Fruit fly (Drosophila melanogaster): ENCODE results near the gene Cralbp.

The Cralbp gene

dm6 chr3L:5749616-5750336, 36.7 kb downstream of the Cralbp start:
- TF ChIP-seq EcR (GFP tag; optimal IDR thresholded peaks at IDR 0.05) (no peak), CG8478 (optimal IDR thresholded peaks at IDR 0.05) (no peak), usp (GFP tag; optimal IDR thresholded peaks at IDR 0.05) (no peak), pan (optimal IDR thresholded peaks at IDR 0.05) (no peak), Dll (optimal IDR thresholded peaks at IDR 0.05) (no peak), psq (optimal IDR thresholded peaks at IDR 0.05) (no peak)
